Fruit fly (Drosophila melanogaster) whole organism, prepupa: ENCODE measurements around the gene Idua.

Experiments
- CG10631 ChIP-seq: fragments of 200-800 bp; sonication (Bioruptor generic); optimal IDR thresholded peaks from 2 replicates; lab custom pipeline; 2016; ENCODE audit warnings: missing biosample characterization, missing genetic modification characterization
- CG10669 ChIP-seq: fragments of 200-800 bp; sonication (Bioruptor generic); optimal IDR thresholded peaks from 3 replicates; lab custom pipeline; 2018; ENCODE audit warnings: missing biosample characterization, mild to moderate bottlenecking, missing genetic modification characterization, moderate library complexity
- CG11294 ChIP-seq: fragments of 200-800 bp; sonication (Bioruptor generic); IDR thresholded peaks from 2 replicates; pipeline ENCODE4 v1.3.6; 2022; ENCODE audit warnings: missing biosample characterization, missing genetic modification characterization
- CG11762 ChIP-seq: fragments of 200-800 bp; sonication (Bioruptor generic); optimal IDR thresholded peaks from 3 replicates; lab custom pipeline; 2016; ENCODE audit warnings: missing biosample characterization, missing genetic modification characterization; ENCODE audit not compliant: insufficient read depth
- CG11902 ChIP-seq: fragments of 200-800 bp; sonication (Bioruptor generic); optimal IDR thresholded peaks from 3 replicates; lab custom pipeline; 2016; ENCODE audit warnings: missing biosample characterization, missing genetic modification characterization
- CG15336 ChIP-seq: fragments of 200-800 bp; sonication (Bioruptor generic); IDR thresholded peaks from 2 replicates; pipeline ENCODE4 v1.3.6; 2022; ENCODE audit warnings: missing biosample characterization, missing genetic modification characterization
- CG1621 ChIP-seq: fragments of 200-800 bp; sonication (Bioruptor generic); optimal IDR thresholded peaks from 3 replicates; lab custom pipeline; 2018; ENCODE audit warnings: missing biosample characterization, mild to moderate bottlenecking, missing genetic modification characterization
- CG31627 ChIP-seq: fragments of 200-800 bp; sonication (Bioruptor generic); optimal IDR thresholded peaks from 3 replicates; lab custom pipeline; 2016; ENCODE audit warnings: missing biosample characterization, missing genetic modification characterization
- CG32006 ChIP-seq: fragments of 200-800 bp; sonication (Bioruptor generic); optimal IDR thresholded peaks from 3 replicates; lab custom pipeline; 2017; ENCODE audit warnings: missing biosample characterization, mild to moderate bottlenecking, missing genetic modification characterization
- CG34406 ChIP-seq: fragments of 200-800 bp; sonication (Bioruptor generic); optimal IDR thresholded peaks from 3 replicates; lab custom pipeline; 2016; ENCODE audit warnings: missing biosample characterization, missing genetic modification characterization
- CG3919 ChIP-seq: fragments of 200-800 bp; sonication (Bioruptor generic); optimal IDR thresholded peaks from 3 replicates; lab custom pipeline; 2016; ENCODE audit warnings: missing biosample characterization, missing genetic modification characterization
- CG4318 ChIP-seq: fragments of 200-800 bp; sonication (Bioruptor generic); optimal IDR thresholded peaks from 3 replicates; lab custom pipeline; 2017; ENCODE audit warnings: missing biosample characterization, mild to moderate bottlenecking, missing genetic modification characterization
- CG6163 ChIP-seq: fragments of 200-800 bp; sonication (Bioruptor generic); IDR thresholded peaks from 3 replicates; pipeline ENCODE4 v1.3.6; 2022; ENCODE audit warnings: missing biosample characterization, missing genetic modification characterization
- CG6276 ChIP-seq: fragments of 200-800 bp; sonication (Bioruptor generic); optimal IDR thresholded peaks from 2 replicates; lab custom pipeline; 2017; ENCODE audit warnings: missing biosample characterization, mild to moderate bottlenecking, missing genetic modification characterization
- CG6792 ChIP-seq: fragments of 200-800 bp; sonication (Bioruptor generic); optimal IDR thresholded peaks from 3 replicates; lab custom pipeline; 2016; ENCODE audit warnings: missing biosample characterization, missing genetic modification characterization
- CG6808 ChIP-seq: fragments of 200-800 bp; sonication (Bioruptor generic); optimal IDR thresholded peaks from 3 replicates; lab custom pipeline; 2017; ENCODE audit warnings: missing biosample characterization, missing genetic modification characterization, mild to moderate bottlenecking, moderate library complexity, missing genetic modification reagents
- CG6854 ChIP-seq: fragments of 200-800 bp; sonication (Bioruptor generic); optimal IDR thresholded peaks from 2 replicates; lab custom pipeline; 2017; ENCODE audit warnings: missing biosample characterization, mild to moderate bottlenecking, missing genetic modification characterization
- CG8119 ChIP-seq: fragments of 200-800 bp; sonication (Bioruptor generic); IDR thresholded peaks from 3 replicates; pipeline ENCODE4 v1.3.6; 2022; ENCODE audit warnings: missing biosample characterization, missing genetic modification characterization
- CG8632 ChIP-seq: fragments of 200-800 bp; sonication (Bioruptor generic); optimal IDR thresholded peaks from 3 replicates; lab custom pipeline; 2016; ENCODE audit warnings: missing biosample characterization, missing genetic modification characterization
- Eip75B ChIP-seq: fragments of 200-800 bp; sonication (Bioruptor generic); optimal IDR thresholded peaks from 3 replicates; lab custom pipeline; 2016; ENCODE audit warnings: missing biosample characterization, missing genetic modification characterization
- Eip78C ChIP-seq: fragments of 200-800 bp; sonication (Bioruptor generic); peaks from one replicate; lab custom pipeline; 2016; ENCODE audit warnings: missing biosample characterization, missing genetic modification characterization
- Eip93F ChIP-seq: fragments of 200-800 bp; sonication (Bioruptor generic); optimal IDR thresholded peaks from 2 replicates; lab custom pipeline; 2016; ENCODE audit warnings: missing biosample characterization, mild to moderate bottlenecking, missing genetic modification characterization
- Ets21C ChIP-seq: fragments of 200-800 bp; sonication (Bioruptor generic); optimal IDR thresholded peaks from 3 replicates; lab custom pipeline; 2016; ENCODE audit warnings: missing biosample characterization, missing genetic modification characterization
- Gug ChIP-seq: fragments of 200-800 bp; sonication (Bioruptor generic); IDR thresholded peaks from 2 replicates; pipeline ENCODE4 v1.3.6; 2022; ENCODE audit warnings: missing biosample characterization, missing genetic modification characterization
- Hr38 ChIP-seq: sonication (Bioruptor generic); optimal IDR thresholded peaks from 2 replicates; lab custom pipeline; 2016; ENCODE audit warnings: missing biosample characterization, missing genetic modification characterization
- Hr4 ChIP-seq: fragments of 200-800 bp; sonication (Bioruptor generic); optimal IDR thresholded peaks from 3 replicates; lab custom pipeline; 2016; ENCODE audit warnings: missing biosample characterization, missing genetic modification characterization
- OdsH ChIP-seq: fragments of 200-800 bp; sonication (Bioruptor generic); optimal IDR thresholded peaks from 3 replicates; lab custom pipeline; 2016; ENCODE audit warnings: missing biosample characterization, missing genetic modification characterization
- Sox102F ChIP-seq: fragments of 200-800 bp; sonication (Bioruptor generic); optimal IDR thresholded peaks from 2 replicates; lab custom pipeline; 2016; ENCODE audit warnings: missing biosample characterization, mild to moderate bottlenecking, missing genetic modification characterization
- Sox15 ChIP-seq: fragments of 200-800 bp; sonication (Bioruptor generic); optimal IDR thresholded peaks from 3 replicates; lab custom pipeline; 2016; ENCODE audit warnings: missing biosample characterization, missing genetic modification characterization
- achi ChIP-seq: fragments of 200-800 bp; sonication (Bioruptor generic); optimal IDR thresholded peaks from 3 replicates; lab custom pipeline; 2016; ENCODE audit warnings: missing biosample characterization, missing genetic modification characterization
- cyc ChIP-seq: fragments of 200-800 bp; sonication (Bioruptor generic); optimal IDR thresholded peaks from 3 replicates; lab custom pipeline; 2016; ENCODE audit warnings: missing biosample characterization, missing genetic modification characterization
- esn ChIP-seq: fragments of 200-800 bp; sonication (Bioruptor generic); optimal IDR thresholded peaks from 2 replicates; lab custom pipeline; 2016; ENCODE audit warnings: missing biosample characterization, mild to moderate bottlenecking, missing genetic modification characterization, moderate library complexity
- fd59A ChIP-seq: fragments of 200-800 bp; sonication (Bioruptor generic); optimal IDR thresholded peaks from 2 replicates; lab custom pipeline; 2017; ENCODE audit warnings: missing biosample characterization, mild to moderate bottlenecking, missing genetic modification characterization, missing genetic modification reagents
- lz ChIP-seq: fragments of 200-800 bp; sonication (Bioruptor generic); optimal IDR thresholded peaks from 3 replicates; lab custom pipeline; 2016; ENCODE audit warnings: missing biosample characterization, missing genetic modification characterization
- net ChIP-seq: fragments of 200-800 bp; sonication (Bioruptor generic); optimal IDR thresholded peaks from 3 replicates; lab custom pipeline; 2016; ENCODE audit warnings: missing biosample characterization, missing genetic modification characterization
- salr ChIP-seq, 2 experiments: fragments of 200-800 bp; sonication (Bioruptor generic); optimal IDR thresholded peaks; 3 replicates each; lab custom pipeline; 2016 to 2018; ENCODE audit warnings: missing biosample characterization in 2 of 2, missing genetic modification characterization in 2 of 2, mild to moderate bottlenecking in 1 of 2
- spab ChIP-seq: fragments of 200-800 bp; sonication (Bioruptor generic); optimal IDR thresholded peaks from 2 replicates; lab custom pipeline; 2017; ENCODE audit warnings: missing biosample characterization, mild to moderate bottlenecking, missing genetic modification characterization, missing genetic modification reagents
- ss ChIP-seq, 2 experiments: fragments of 200-800 bp; sonication (Bioruptor generic); optimal IDR thresholded peaks; 2 replicates in 1 of 2; 3 replicates in 1 of 2; lab custom pipeline; 2017 to 2018; ENCODE audit warnings: mild to moderate bottlenecking in 2 of 2, missing biosample characterization in 2 of 2, missing genetic modification characterization in 2 of 2, moderate library complexity in 1 of 2
- svp ChIP-seq: fragments of 200-800 bp; sonication (Bioruptor generic); peaks from one replicate; lab custom pipeline; 2016; ENCODE audit warnings: missing biosample characterization, missing genetic modification characterization
- vri ChIP-seq: fragments of 200-800 bp; sonication (Bioruptor generic); optimal IDR thresholded peaks from 3 replicates; lab custom pipeline; 2016; ENCODE audit warnings: missing biosample characterization, mild to moderate bottlenecking, missing genetic modification characterization

The Idua gene

DNA sequence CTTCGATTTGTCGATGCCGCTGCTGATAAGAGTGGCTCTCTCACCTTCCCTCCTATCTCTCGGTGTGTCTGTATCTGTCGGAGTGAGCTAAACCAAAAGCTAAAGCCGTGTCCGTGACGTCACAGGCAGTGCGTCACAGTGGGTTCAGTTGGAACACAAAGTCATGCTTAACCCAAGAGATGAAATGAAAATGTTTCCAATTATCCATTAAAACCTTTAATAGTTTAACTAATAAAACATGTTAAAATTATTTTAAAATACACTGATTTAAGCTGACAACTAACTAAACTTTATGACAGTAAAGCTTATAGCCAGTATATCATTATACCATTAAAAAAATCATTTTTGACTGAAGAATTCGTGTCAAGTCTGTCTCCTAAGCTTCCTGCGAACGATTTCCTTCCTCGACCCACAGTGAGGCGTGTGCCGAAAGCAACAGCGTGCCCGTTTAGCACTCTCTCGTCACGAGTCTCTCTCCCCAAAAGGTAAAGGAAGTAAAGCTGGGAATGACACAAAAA, at the start of gene Idua:
Gene Idua, minus strand, starts transcription at position 51 of the 518 bp plus-strand sequence.
- peak; percentile 74 for TF ChIP-seq CG8632 (GFP tag; lab: Kevin White, UChicago)
- peak; percentile 76 for TF ChIP-seq CG34406 (GFP tag; lab: Kevin White, UChicago)
- TF ChIP-seq Sox15 (GFP tag; lab: Kevin White, UChicago): peak; percentile 57
- TF ChIP-seq achi: peak; percentile 82
- peak; percentile 51; the same call in 1 of the 3 replicates for TF ChIP-seq CG6163 (GFP tag; lab: Robert Waterston, UW)
- peak; percentile 72 for TF ChIP-seq CG15336 (GFP tag; lab: Robert Waterston, UW)
- no peak for TF ChIP-seq CG32006
- peak; percentile 82; the same call in 2 of the 3 replicates for TF ChIP-seq CG8119 (GFP tag; lab: Robert Waterston, UW)
- TF ChIP-seq cyc (GFP tag; lab: Kevin White, UChicago): peak; percentile 45
- TF ChIP-seq Hr4 (GFP tag; lab: Kevin White, UChicago): no peak
- TF ChIP-seq CG6854: peak; percentile 68
- peak; percentile 61 for TF ChIP-seq CG11902 (GFP tag; lab: Kevin White, UChicago)
- no peak for TF ChIP-seq ss (GFP tag; optimal IDR thresholded peaks at IDR 0.05; lab: Kevin White, UChicago)
- TF ChIP-seq CG10631 (GFP tag; lab: Kevin White, UChicago): peak; percentile 83
- TF ChIP-seq esn (GFP tag; lab: Kevin White, UChicago): peak; percentile 85
- TF ChIP-seq CG6792 (GFP tag; lab: Kevin White, UChicago): peak; percentile 74
- TF ChIP-seq net (GFP tag; lab: Kevin White, UChicago): peak; percentile 85
- TF ChIP-seq fd59A (GFP tag; lab: Kevin White, UChicago): peak; percentile 73
- TF ChIP-seq Sox102F (GFP tag; lab: Kevin White, UChicago): no peak
- peak; percentile 96 for TF ChIP-seq Eip78C
- no peak for TF ChIP-seq Hr38 (GFP tag; lab: Kevin White, UChicago)
- TF ChIP-seq Gug: peak; percentile 52
- TF ChIP-seq vri (GFP tag; lab: Kevin White, UChicago): no peak
- peak; percentile 65 for TF ChIP-seq lz (GFP tag; lab: Kevin White, UChicago)
- TF ChIP-seq spab (GFP tag; lab: Kevin White, UChicago): no peak
- no peak for TF ChIP-seq CG6808 (GFP tag; lab: Kevin White, UChicago)
- peak in 1 of 2 experiments; percentile 49 for TF ChIP-seq salr (GFP tag; optimal IDR thresholded peaks at IDR 0.05; lab: Kevin White, UChicago)
- no peak for TF ChIP-seq OdsH (GFP tag; lab: Kevin White, UChicago)
- TF ChIP-seq Eip75B (GFP tag; lab: Kevin White, UChicago): no peak
- TF ChIP-seq Ets21C (GFP tag; lab: Kevin White, UChicago): peak; percentile 54
- no peak for TF ChIP-seq Eip93F
- TF ChIP-seq CG11294 (GFP tag; lab: Robert Waterston, UW): peak; percentile 26; the same call in 1 of the 2 replicates
- no peak for TF ChIP-seq CG6276 (GFP tag; lab: Kevin White, UChicago)
- TF ChIP-seq CG10669 (GFP tag; lab: Kevin White, UChicago): no peak
- TF ChIP-seq svp (GFP tag; lab: Kevin White, UChicago): no peak
- peak; percentile 69 for TF ChIP-seq CG4318 (GFP tag; lab: Kevin White, UChicago)
- TF ChIP-seq CG3919 (GFP tag; lab: Kevin White, UChicago): no peak
- TF ChIP-seq CG11762 (GFP tag; lab: Kevin White, UChicago): peak; percentile 25
- peak; percentile 72 for TF ChIP-seq CG31627 (GFP tag; lab: Kevin White, UChicago)
- TF ChIP-seq CG1621 (tag; lab: Kevin White, UChicago): peak; percentile 58
